Worm (Caenorhabditis elegans) whole organism, L3 larva: Measurements from ENCODE around the gene scd-2.

Source experiments
- R02D3.7 ChIP-seq: fragments of 150-350 bp; optimal IDR thresholded peaks from 2 replicates; lab custom pipeline; 2014; ENCODE audit warnings: missing biosample characterization, missing genetic modification characterization
- ZK546.5 ChIP-seq: sonication (generic microtip); optimal IDR thresholded peaks from 2 replicates; lab custom pipeline; 2017; ENCODE audit warnings: missing biosample characterization, missing genetic modification characterization
- ceh-16 ChIP-seq: sonication (generic microtip); optimal IDR thresholded peaks from 2 replicates; lab custom pipeline; 2017; ENCODE audit warnings: missing biosample characterization, missing genetic modification characterization
- ceh-28 ChIP-seq: fragments of 150-350 bp; optimal IDR thresholded peaks from 2 replicates; lab custom pipeline; 2014; ENCODE audit warnings: missing biosample characterization, missing genetic modification reagents, missing genetic modification characterization
- ceh-82 ChIP-seq: fragments of 150-350 bp; optimal IDR thresholded peaks from 2 replicates; lab custom pipeline; 2014; ENCODE audit warnings: missing biosample characterization, missing genetic modification characterization
- ceh-9 ChIP-seq: sonication (generic microtip); optimal IDR thresholded peaks from 2 replicates; lab custom pipeline; 2018; ENCODE audit warnings: missing biosample characterization, missing genetic modification characterization
- egl-5 ChIP-seq: fragments of 150-350 bp; optimal IDR thresholded peaks from 2 replicates; lab custom pipeline; 2017; ENCODE audit warnings: missing biosample characterization, missing genetic modification reagents, missing genetic modification characterization, inconsistent platforms
- elt-1 ChIP-seq: fragments of 150-350 bp; optimal IDR thresholded peaks from 2 replicates; lab custom pipeline; 2014; ENCODE audit warnings: missing biosample characterization, missing genetic modification characterization
- elt-2 ChIP-seq: sonication (generic microtip); optimal IDR thresholded peaks from 2 replicates; lab custom pipeline; 2016; ENCODE audit warnings: missing genetic modification reagents, mild to moderate bottlenecking, missing genetic modification characterization, missing compliant biosample characterization
- elt-3 ChIP-seq, 3 experiments: fragments of 150-350 bp in 1 of 3; sonication (generic microtip) in 2 of 3; optimal IDR thresholded peaks; 2 replicates in 2 of 3; 4 replicates in 1 of 3; lab custom pipeline; 2014 to 2017; ENCODE audit warnings: missing biosample characterization in 3 of 3, missing genetic modification characterization in 3 of 3
- eor-1 ChIP-seq, 2 experiments: fragments of 150-350 bp; optimal IDR thresholded peaks; 2 replicates each; lab custom pipeline; 2014 to 2018; ENCODE audit warnings: missing biosample characterization in 2 of 2, missing genetic modification characterization in 2 of 2
- fkh-2 ChIP-seq: fragments of 150-350 bp; optimal IDR thresholded peaks from 2 replicates; lab custom pipeline; 2014; ENCODE audit warnings: missing biosample characterization, missing genetic modification reagents, missing genetic modification characterization
- fos-1 ChIP-seq: fragments of 150-350 bp; optimal IDR thresholded peaks from 2 replicates; lab custom pipeline; 2014; ENCODE audit warnings: missing biosample characterization, missing genetic modification characterization
- hmg-11 ChIP-seq: sonication (generic microtip); optimal IDR thresholded peaks from 2 replicates; lab custom pipeline; 2016; ENCODE audit warnings: missing genetic modification characterization, missing compliant biosample characterization
- jun-1 ChIP-seq: fragments of 150-350 bp; optimal IDR thresholded peaks from 2 replicates; lab custom pipeline; 2014; ENCODE audit warnings: missing biosample characterization, missing genetic modification reagents, missing genetic modification characterization
- lin-15B ChIP-seq: fragments of 150-350 bp; optimal IDR thresholded peaks from 2 replicates; lab custom pipeline; 2014; ENCODE audit warnings: missing biosample characterization, missing genetic modification characterization
- lin-39 ChIP-seq: fragments of 150-350 bp; optimal IDR thresholded peaks from 2 replicates; lab custom pipeline; 2018; ENCODE audit warnings: missing biosample characterization, missing genetic modification reagents, missing genetic modification characterization
- lsy-12 ChIP-seq: sonication (generic microtip); optimal IDR thresholded peaks from 2 replicates; lab custom pipeline; 2016; ENCODE audit warnings: mild to moderate bottlenecking, missing genetic modification characterization, missing compliant biosample characterization
- nfya-1 ChIP-seq: sonication (generic microtip); optimal IDR thresholded peaks from 2 replicates; lab custom pipeline; 2017; ENCODE audit warnings: missing genetic modification characterization, mild to moderate bottlenecking, missing compliant biosample characterization, antibody characterized with exemption, moderate library complexity; ENCODE audit not compliant: insufficient read depth
- nhr-12 ChIP-seq: fragments of 150-350 bp; optimal IDR thresholded peaks from 2 replicates; lab custom pipeline; 2014; ENCODE audit warnings: missing biosample characterization, missing genetic modification characterization
- nhr-23 ChIP-seq: fragments of 150-350 bp; optimal IDR thresholded peaks from 2 replicates; lab custom pipeline; 2014; ENCODE audit warnings: missing biosample characterization, missing genetic modification reagents, missing genetic modification characterization
- nhr-237 ChIP-seq: fragments of 150-350 bp; optimal IDR thresholded peaks from 2 replicates; lab custom pipeline; 2014; ENCODE audit warnings: missing biosample characterization, missing genetic modification characterization
- nhr-25 ChIP-seq: sonication (generic microtip); optimal IDR thresholded peaks from 2 replicates; lab custom pipeline; 2017; ENCODE audit warnings: missing biosample characterization, missing genetic modification characterization
- nhr-76 ChIP-seq: fragments of 150-350 bp; sonication (generic microtip); optimal IDR thresholded peaks from 5 replicates; lab custom pipeline; 2014; ENCODE audit warnings: missing biosample characterization, missing genetic modification characterization
- nhr-77 ChIP-seq: fragments of 150-350 bp; optimal IDR thresholded peaks from 2 replicates; lab custom pipeline; 2014; ENCODE audit warnings: missing biosample characterization, missing genetic modification characterization
- pha-4 ChIP-seq: fragments of 150-350 bp; optimal IDR thresholded peaks from 2 replicates; lab custom pipeline; 2014; ENCODE audit warnings: missing biosample characterization, missing genetic modification reagents, missing genetic modification characterization
- pqm-1 ChIP-seq: fragments of 150-350 bp; optimal IDR thresholded peaks from 2 replicates; lab custom pipeline; 2017; ENCODE audit warnings: missing biosample characterization, missing genetic modification characterization, inconsistent platforms
- sea-2 ChIP-seq: fragments of 150-350 bp; sonication (generic microtip); optimal IDR thresholded peaks from 4 replicates; lab custom pipeline; 2014; ENCODE audit warnings: missing biosample characterization, missing genetic modification reagents, missing genetic modification characterization
- snpc-4 ChIP-seq: fragments of 150-350 bp; optimal IDR thresholded peaks from 2 replicates; lab custom pipeline; 2014; ENCODE audit warnings: missing biosample characterization, missing genetic modification characterization
- tbx-2 ChIP-seq: sonication (generic microtip); optimal IDR thresholded peaks from 2 replicates; lab custom pipeline; 2016; ENCODE audit warnings: mild to moderate bottlenecking, missing genetic modification characterization, missing compliant biosample characterization
- unc-39 ChIP-seq: sonication (generic microtip); optimal IDR thresholded peaks from 4 replicates; lab custom pipeline; 2017; ENCODE audit warnings: missing biosample characterization, missing genetic modification characterization
- unc-62 ChIP-seq: fragments of 150-350 bp; sonication (generic microtip); optimal IDR thresholded peaks from 4 replicates; lab custom pipeline; 2014; ENCODE audit warnings: missing biosample characterization, missing genetic modification reagents, missing genetic modification characterization
- zag-1 ChIP-seq: fragments of 150-350 bp; optimal IDR thresholded peaks from 2 replicates; lab custom pipeline; 2014; ENCODE audit warnings: missing biosample characterization, missing genetic modification characterization

scd-2 gene

DNA sequence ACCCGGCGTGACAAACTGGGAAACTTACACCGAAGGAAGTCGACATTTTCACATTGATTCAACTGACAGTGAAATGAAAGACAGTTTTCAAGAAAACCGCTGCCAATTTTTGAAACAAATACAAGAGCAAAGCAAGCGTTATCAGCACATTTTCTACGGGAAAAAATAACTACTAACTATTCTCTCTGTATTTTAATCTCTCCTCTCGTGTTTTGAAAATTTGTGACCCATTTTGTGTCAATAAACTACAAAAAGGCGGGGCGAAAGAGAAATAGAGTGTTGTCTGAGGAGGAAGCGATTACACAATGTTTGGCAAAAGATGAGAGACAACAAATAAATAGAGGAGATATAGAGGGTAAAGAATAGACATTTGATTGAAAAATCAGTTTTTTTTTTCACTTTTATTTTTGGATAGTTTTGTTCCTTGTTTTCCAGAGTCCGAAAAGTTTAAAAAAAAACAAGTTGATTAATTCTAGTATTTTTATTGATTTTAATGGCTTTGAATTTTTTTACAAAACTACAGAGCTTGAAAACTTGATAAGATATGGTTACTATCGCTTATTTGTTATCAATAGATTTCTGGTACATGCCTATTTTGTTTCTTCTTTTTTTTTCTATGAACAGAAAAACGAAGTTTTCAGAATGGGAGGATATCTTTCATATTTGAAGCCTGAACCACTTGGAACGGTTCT, 43.3 kb downstream of the scd-2 start, which contains the start of gene cest-34:
Gene cest-34, plus strand, starts transcription at position 642 of the 692 bp plus-strand sequence.
- TF ChIP-seq nfya-1 (tag; lab: Kevin White, UChicago) (no peak), elt-2 (tag; lab: Kevin White, UChicago) (peak; percentile 18), ZK546.5 (tag; lab: Kevin White, UChicago) (no peak), pha-4 (tag; lab: Kevin White, UChicago) (peak; percentile 87), nhr-23 (tag; lab: Kevin White, UChicago) (no peak)

DNA sequence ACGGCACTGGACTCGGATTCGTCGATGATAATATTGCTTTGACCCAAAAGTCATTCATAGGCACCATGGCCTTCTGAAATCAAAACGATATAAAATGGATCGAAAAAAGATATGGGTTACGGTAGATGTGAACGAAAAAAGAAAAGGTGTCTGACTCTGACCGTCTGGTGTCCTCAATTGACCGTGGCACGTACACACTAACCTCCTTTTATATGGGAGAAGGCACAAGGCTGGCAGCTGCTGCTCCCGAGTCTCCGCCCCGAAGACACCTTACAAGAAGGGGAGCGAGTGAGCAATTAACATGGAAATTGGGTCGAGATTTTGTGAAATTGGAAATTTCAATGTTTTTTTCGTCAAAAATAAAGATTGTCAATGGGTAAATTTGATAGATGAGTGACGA, 48.5 kb downstream of the scd-2 start, which contains the start of gene egl-46:
Gene egl-46, minus strand, starts transcription at position 73 of the 400 bp plus-strand sequence.
- no peak for TF ChIP-seq snpc-4 (tag; lab: Kevin White, UChicago)
- TF ChIP-seq nhr-237 = no peak
- no peak for TF ChIP-seq elt-3 (tag; optimal IDR thresholded peaks at IDR 0.05; lab: Kevin White, UChicago)
- no peak for TF ChIP-seq lsy-12 (tag; lab: Kevin White, UChicago)
- no peak for TF ChIP-seq elt-2 (tag; lab: Kevin White, UChicago)

DNA sequence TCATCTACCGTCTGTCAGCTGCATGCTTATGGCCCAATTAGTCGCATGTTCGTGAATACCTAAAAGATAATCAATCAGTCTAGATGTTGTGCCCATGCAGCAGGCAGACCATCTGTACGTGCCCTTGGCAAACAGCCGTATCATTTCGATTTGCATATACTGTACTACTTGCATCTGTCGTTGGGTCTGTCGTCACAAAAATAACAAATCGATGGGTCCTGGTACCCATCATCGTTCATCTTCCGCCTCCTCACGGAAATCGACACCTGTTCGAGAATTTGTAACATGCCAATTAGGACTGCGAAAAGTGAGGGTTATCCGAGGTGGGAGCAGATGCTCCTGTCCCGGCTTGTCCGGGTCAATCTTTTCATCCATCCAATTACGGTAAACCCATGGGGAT, 50.3 kb downstream of the scd-2 start:
- TF ChIP-seq lsy-12 (tag; lab: Kevin White, UChicago) = no peak
- TF ChIP-seq lin-15B (tag; lab: Kevin White, UChicago) = no peak
- TF ChIP-seq jun-1 (tag; lab: Kevin White, UChicago) = no peak
- no peak for TF ChIP-seq nfya-1 (tag; lab: Kevin White, UChicago)
- no peak for TF ChIP-seq fos-1 (tag; lab: Kevin White, UChicago)
- no peak for TF ChIP-seq hmg-11
- TF ChIP-seq nhr-77 (tag; lab: Kevin White, UChicago) = no peak
- no peak for TF ChIP-seq unc-62

DNA sequence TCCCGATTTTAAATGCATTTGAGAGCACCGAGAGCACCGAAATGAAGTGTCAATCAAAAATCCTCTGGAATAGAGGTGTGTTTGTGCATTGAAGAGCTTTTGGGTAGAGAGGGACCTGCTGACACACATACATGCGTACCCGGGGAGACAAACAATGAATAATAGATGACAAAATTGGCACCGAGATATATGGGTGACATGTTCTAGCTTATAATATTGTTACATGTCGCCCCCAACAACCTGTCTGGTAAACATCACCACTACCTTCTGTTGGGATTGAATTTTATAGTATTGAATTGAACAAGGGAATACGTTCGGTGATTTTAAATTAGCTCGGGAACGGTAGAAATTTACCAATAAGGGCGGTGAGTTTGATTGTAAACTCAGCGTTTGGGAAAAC, 50.7 kb downstream of the scd-2 start:
- TF ChIP-seq elt-1 (tag; lab: Kevin White, UChicago) = no peak
- no peak for TF ChIP-seq ceh-16 (tag; lab: Kevin White, UChicago)
- TF ChIP-seq ceh-82 (tag; lab: Kevin White, UChicago) = no peak
- peak; percentile 36 for TF ChIP-seq lin-39 (tag; lab: Kevin White, UChicago)

DNA sequence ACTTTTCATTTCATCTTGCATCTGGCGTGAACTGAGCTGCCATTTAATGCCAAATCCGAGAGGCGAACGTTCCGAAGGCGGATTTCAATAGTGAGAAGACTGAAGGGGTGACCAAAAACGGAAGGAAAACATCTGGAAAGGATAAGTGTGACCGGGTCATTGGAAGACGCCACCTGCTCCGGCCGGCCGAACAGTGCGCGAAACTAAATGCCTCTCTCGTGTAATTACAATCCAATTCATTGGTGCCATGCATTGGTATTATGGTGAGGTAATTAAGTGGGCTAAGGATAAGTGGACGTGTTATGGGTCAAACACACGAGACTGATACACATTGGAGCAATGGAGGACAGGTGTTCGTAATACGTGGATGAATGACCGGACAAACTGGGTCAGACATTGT, 51.5 kb downstream of the scd-2 start:
- TF ChIP-seq eor-1 (tag; optimal IDR thresholded peaks at IDR 0.05; lab: Kevin White, UChicago) = no peak
- TF ChIP-seq sea-2 (GFP tag; lab: Kevin White, UChicago) = no peak
- no peak for TF ChIP-seq lin-15B (tag; lab: Kevin White, UChicago)
- no peak for TF ChIP-seq nhr-237
- TF ChIP-seq egl-5 (tag; lab: Kevin White, UChicago) = no peak

DNA sequence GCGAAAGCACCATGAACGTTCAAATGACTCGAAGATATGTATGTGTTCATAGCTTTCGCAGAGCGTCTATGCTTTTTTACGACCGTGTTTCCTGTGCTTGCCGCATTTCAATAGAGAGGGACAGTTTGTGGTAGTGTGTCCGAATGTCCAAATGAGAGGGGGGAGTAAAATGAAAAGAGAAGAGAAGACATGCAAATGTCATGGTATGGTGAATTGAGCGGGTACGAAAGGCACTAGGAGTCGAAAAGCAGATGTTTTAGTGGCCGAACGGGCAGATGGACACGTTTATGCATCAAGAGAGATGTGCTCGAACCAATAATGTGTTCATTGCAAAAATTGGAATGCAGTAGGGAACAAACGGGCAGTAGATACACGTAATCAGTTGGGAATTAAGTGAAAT, 52.5 kb downstream of the scd-2 start:
- TF ChIP-seq nhr-237 (no peak), zag-1 (tag; lab: Kevin White, UChicago) (no peak), nhr-77 (tag; lab: Kevin White, UChicago) (no peak), ceh-9 (no peak), R02D3.7 (tag; lab: Kevin White, UChicago) (no peak), egl-5 (tag; lab: Kevin White, UChicago) (no peak), jun-1 (tag; lab: Kevin White, UChicago) (no peak), nhr-25 (tag; lab: Kevin White, UChicago) (no peak), ZK546.5 (tag; lab: Kevin White, UChicago) (no peak), nhr-76 (tag; lab: Kevin White, UChicago) (no peak), unc-39 (tag; lab: Kevin White, UChicago) (no peak), elt-2 (tag; lab: Kevin White, UChicago) (no peak), nhr-12 (no peak), pqm-1 (tag; lab: Kevin White, UChicago) (no peak), fkh-2 (tag; lab: Kevin White, UChicago) (no peak), ceh-28 (no peak), tbx-2 (tag; lab: Kevin White, UChicago) (no peak)
